Worm (Caenorhabditis elegans) whole organism, L2 larva: ENCODE measurements around the gene Y54G2A.77.

Experiments used
- C34F6.9 ChIP-seq: fragments of 150-350 bp; optimal IDR thresholded peaks from 2 replicates; lab custom pipeline; 2014; ENCODE audit warnings: missing biosample characterization, missing genetic modification characterization
- R02D3.7 ChIP-seq: fragments of 150-350 bp; optimal IDR thresholded peaks from 2 replicates; lab custom pipeline; 2014; ENCODE audit warnings: missing biosample characterization, missing genetic modification characterization
- Y55F3AM.14 ChIP-seq: fragments of 200-800 bp; sonication (Bioruptor generic); optimal IDR thresholded peaks from 2 replicates; lab custom pipeline; 2018; ENCODE audit warnings: mild to moderate bottlenecking, missing genetic modification characterization, missing compliant biosample characterization
- alr-1 ChIP-seq: fragments of 150-350 bp; optimal IDR thresholded peaks from 2 replicates; lab custom pipeline; 2014; ENCODE audit warnings: missing biosample characterization, missing genetic modification characterization
- aly-2 ChIP-seq: fragments of 150-350 bp; optimal IDR thresholded peaks from 2 replicates; lab custom pipeline; 2014; ENCODE audit warnings: missing biosample characterization, missing genetic modification characterization
- ceh-16 ChIP-seq: fragments of 150-350 bp; optimal IDR thresholded peaks from 2 replicates; lab custom pipeline; 2014; ENCODE audit warnings: missing biosample characterization, missing genetic modification characterization
- ceh-82 ChIP-seq: fragments of 150-350 bp; optimal IDR thresholded peaks from 2 replicates; lab custom pipeline; 2014; ENCODE audit warnings: missing biosample characterization, missing genetic modification characterization
- crh-2 ChIP-seq: sonication (generic microtip); optimal IDR thresholded peaks from 2 replicates; lab custom pipeline; 2017; ENCODE audit warnings: missing biosample characterization, missing genetic modification characterization
- elt-1 ChIP-seq: fragments of 150-350 bp; optimal IDR thresholded peaks from 2 replicates; lab custom pipeline; 2014; ENCODE audit warnings: missing biosample characterization, missing genetic modification characterization
- elt-3 ChIP-seq: sonication (generic microtip); optimal IDR thresholded peaks from 2 replicates; lab custom pipeline; 2017; ENCODE audit warnings: missing biosample characterization, missing genetic modification characterization
- gmeb-1 ChIP-seq: fragments of 150-350 bp; optimal IDR thresholded peaks from 2 replicates; lab custom pipeline; 2014; ENCODE audit warnings: missing biosample characterization, missing genetic modification characterization
- lin-11 ChIP-seq: fragments of 150-350 bp; sonication (generic microtip); optimal IDR thresholded peaks from 2 replicates; lab custom pipeline; 2014; ENCODE audit warnings: missing biosample characterization, missing genetic modification characterization, inconsistent platforms, mixed read lengths
- lin-39 ChIP-seq: fragments of 150-350 bp; optimal IDR thresholded peaks from 2 replicates; lab custom pipeline; 2014; ENCODE audit warnings: missing biosample characterization, missing genetic modification reagents, missing genetic modification characterization
- lsy-2 ChIP-seq, 2 experiments: fragments of 150-350 bp in 1 of 2; sonication (generic microtip) in 1 of 2; optimal IDR thresholded peaks; 2 replicates each; lab custom pipeline; 2014 to 2017; ENCODE audit warnings: missing biosample characterization in 2 of 2, missing genetic modification characterization in 2 of 2
- mbf-1 ChIP-seq: sonication (generic microtip); optimal IDR thresholded peaks from 2 replicates; lab custom pipeline; 2017; ENCODE audit warnings: missing biosample characterization, missing genetic modification characterization
- nhr-11 ChIP-seq: fragments of 150-350 bp; optimal IDR thresholded peaks from 2 replicates; lab custom pipeline; 2014; ENCODE audit warnings: missing biosample characterization, missing genetic modification characterization
- nhr-12 ChIP-seq: fragments of 150-350 bp; optimal IDR thresholded peaks from 2 replicates; lab custom pipeline; 2014; ENCODE audit warnings: missing biosample characterization, missing genetic modification characterization
- nhr-129 ChIP-seq: fragments of 150-350 bp; optimal IDR thresholded peaks from 2 replicates; lab custom pipeline; 2014; ENCODE audit warnings: missing biosample characterization, missing genetic modification characterization
- nhr-21 ChIP-seq: fragments of 150-350 bp; optimal IDR thresholded peaks from 2 replicates; lab custom pipeline; 2014; ENCODE audit warnings: missing biosample characterization, missing genetic modification characterization
- nhr-23 ChIP-seq: fragments of 150-350 bp; optimal IDR thresholded peaks from 2 replicates; lab custom pipeline; 2014; ENCODE audit warnings: missing biosample characterization, missing genetic modification reagents, missing genetic modification characterization
- nhr-237 ChIP-seq: fragments of 150-350 bp; optimal IDR thresholded peaks from 2 replicates; lab custom pipeline; 2014; ENCODE audit warnings: missing biosample characterization, missing genetic modification characterization
- nhr-25 ChIP-seq: fragments of 150-350 bp; sonication (generic microtip); optimal IDR thresholded peaks from 3 replicates; lab custom pipeline; 2014; ENCODE audit warnings: missing biosample characterization, missing genetic modification characterization
- nhr-77 ChIP-seq: fragments of 150-350 bp; optimal IDR thresholded peaks from 2 replicates; lab custom pipeline; 2014; ENCODE audit warnings: missing biosample characterization, missing genetic modification characterization
- peb-1 ChIP-seq: fragments of 150-350 bp; optimal IDR thresholded peaks from 2 replicates; lab custom pipeline; 2014; ENCODE audit warnings: missing biosample characterization, missing genetic modification characterization
- sem-4 ChIP-seq: fragments of 150-350 bp; optimal IDR thresholded peaks from 2 replicates; lab custom pipeline; 2014; ENCODE audit warnings: missing biosample characterization, missing genetic modification reagents, missing genetic modification characterization
- sma-3 ChIP-seq: sonication (generic microtip); optimal IDR thresholded peaks from 2 replicates; lab custom pipeline; 2016; ENCODE audit warnings: missing genetic modification reagents, missing genetic modification characterization, missing compliant biosample characterization
- sma-9 ChIP-seq, 2 experiments: fragments of 150-350 bp in 1 of 2; sonication (generic microtip) in 1 of 2; optimal IDR thresholded peaks; 2 replicates each; lab custom pipeline; 2014 to 2016; ENCODE audit warnings: missing genetic modification characterization in 2 of 2, mild to moderate bottlenecking in 1 of 2, missing biosample characterization in 1 of 2, missing compliant biosample characterization in 1 of 2, missing genetic modification reagents in 1 of 2, moderate library complexity in 1 of 2
- snpc-4 ChIP-seq: fragments of 150-350 bp; optimal IDR thresholded peaks from 2 replicates; lab custom pipeline; 2014; ENCODE audit warnings: missing biosample characterization, missing genetic modification characterization
- unc-39 ChIP-seq: fragments of 150-350 bp; optimal IDR thresholded peaks from 2 replicates; lab custom pipeline; 2014; ENCODE audit warnings: missing biosample characterization, missing genetic modification characterization
- unc-55 ChIP-seq: fragments of 150-350 bp; sonication (generic microtip); optimal IDR thresholded peaks from 3 replicates; lab custom pipeline; 2014; ENCODE audit warnings: missing biosample characterization, missing genetic modification reagents, missing genetic modification characterization
- unc-62 ChIP-seq: fragments of 150-350 bp; optimal IDR thresholded peaks from 2 replicates; lab custom pipeline; 2014; ENCODE audit warnings: missing biosample characterization, missing genetic modification reagents, missing genetic modification characterization
- zag-1 ChIP-seq: fragments of 150-350 bp; optimal IDR thresholded peaks from 2 replicates; lab custom pipeline; 2014; ENCODE audit warnings: missing biosample characterization, missing genetic modification characterization
- ztf-1 ChIP-seq: fragments of 200-800 bp; sonication (Bioruptor generic); conservative IDR thresholded peaks from 2 replicates; pipeline ENCODE4 v1.3.6; 2022; ENCODE audit warnings: missing genetic modification characterization, missing compliant biosample characterization

The Y54G2A.77 gene

DNA sequence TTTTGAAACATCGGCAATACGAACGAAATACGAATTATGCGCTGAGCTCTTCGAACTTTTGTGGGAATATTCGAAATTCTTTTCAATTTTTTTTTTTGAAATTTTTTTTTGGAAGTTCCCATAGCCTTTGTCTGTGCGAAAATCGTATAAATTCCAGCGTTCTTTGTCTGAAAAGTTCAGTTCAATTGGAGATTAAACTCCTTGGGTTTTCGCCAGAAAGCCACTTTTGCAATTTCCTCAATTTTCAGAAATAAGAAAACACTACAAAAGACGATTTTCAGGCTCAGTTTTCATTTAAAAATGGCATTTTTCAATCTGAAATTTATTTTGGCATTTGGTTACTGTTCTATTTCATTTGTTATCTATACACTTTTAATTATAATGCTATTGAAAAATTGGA lies 3.3 kb upstream of the Y54G2A.77 start, which contains the start of gene Y54G2A.38:
Y54G2A.38 (plus strand) TSS at position 301 of the 400 bp plus-strand sequence.
- no peak for TF ChIP-seq nhr-21
- no peak for TF ChIP-seq lsy-2 (tag; optimal IDR thresholded peaks at IDR 0.05; lab: Kevin White, UChicago)
- TF ChIP-seq nhr-129, result no peak
- no peak for TF ChIP-seq lin-39 (tag; lab: Kevin White, UChicago)
- TF ChIP-seq aly-2, result no peak
- no peak for TF ChIP-seq nhr-77
- no peak for TF ChIP-seq lin-11 (tag; lab: Kevin White, UChicago)
- TF ChIP-seq nhr-11 (tag; lab: Kevin White, UChicago), result no peak
- no peak for TF ChIP-seq gmeb-1 (tag; lab: Kevin White, UChicago)
- no peak for TF ChIP-seq unc-39 (tag; lab: Kevin White, UChicago)
- no peak for TF ChIP-seq crh-2 (tag; lab: Kevin White, UChicago)
- no peak for TF ChIP-seq peb-1
- no peak for TF ChIP-seq sma-3 (GFP tag; lab: Kevin White, UChicago)
- no peak for TF ChIP-seq R02D3.7 (tag; lab: Kevin White, UChicago)
- no peak for TF ChIP-seq nhr-237 (tag; lab: Kevin White, UChicago)
- no peak for TF ChIP-seq ztf-1 (GFP tag; lab: Robert Waterston, UW)
- TF ChIP-seq, all 48 proteins: peak for 0

DNA sequence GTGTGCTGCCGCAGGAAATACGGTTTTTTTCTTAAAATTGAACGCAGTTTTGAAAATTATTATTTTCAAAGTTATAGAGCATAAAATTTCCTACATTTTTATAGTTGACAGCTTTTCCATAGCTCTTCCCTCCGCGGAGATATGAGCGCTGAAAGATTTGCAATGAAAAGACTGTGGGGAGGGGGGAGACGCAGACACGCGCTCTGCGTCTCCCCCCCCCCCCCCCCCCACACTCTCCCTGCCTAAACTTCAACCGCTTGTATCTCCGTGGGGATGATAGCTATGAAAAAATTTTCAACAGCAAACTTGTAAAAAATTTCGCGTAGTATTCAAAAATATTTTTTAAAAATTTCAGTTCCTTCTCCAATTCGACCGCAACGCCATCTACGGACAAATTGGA lies 1.0 kb upstream of the Y54G2A.77 start:
- TF ChIP-seq sem-4 (tag; lab: Kevin White, UChicago), result no peak
- TF ChIP-seq lsy-2 (tag; optimal IDR thresholded peaks at IDR 0.05; lab: Kevin White, UChicago), result no peak

DNA sequence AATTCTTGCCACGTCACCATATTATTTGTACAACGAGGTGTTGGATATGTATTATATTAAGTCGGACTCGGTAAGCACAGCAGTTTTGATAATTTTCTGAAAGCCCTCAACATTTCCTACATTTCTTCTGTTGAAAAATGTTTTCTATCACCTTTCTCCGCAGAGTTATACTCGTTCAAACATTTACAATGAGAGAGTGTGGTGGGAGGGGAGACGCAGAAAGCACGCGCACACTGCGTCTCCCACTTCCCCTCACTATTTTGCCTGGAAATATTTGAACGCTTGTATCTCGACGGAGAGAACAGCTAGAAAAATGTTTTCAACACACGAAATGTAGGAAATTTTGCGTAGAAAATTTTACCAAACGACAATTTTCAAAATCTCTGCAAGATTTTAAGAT lies 1.7 kb downstream of the Y54G2A.77 start:
- TF ChIP-seq nhr-25 (peak; percentile 22), alr-1 (tag; lab: Kevin White, UChicago) (no peak)
- TF ChIP-seq, all 48 proteins: peak for 1

DNA sequence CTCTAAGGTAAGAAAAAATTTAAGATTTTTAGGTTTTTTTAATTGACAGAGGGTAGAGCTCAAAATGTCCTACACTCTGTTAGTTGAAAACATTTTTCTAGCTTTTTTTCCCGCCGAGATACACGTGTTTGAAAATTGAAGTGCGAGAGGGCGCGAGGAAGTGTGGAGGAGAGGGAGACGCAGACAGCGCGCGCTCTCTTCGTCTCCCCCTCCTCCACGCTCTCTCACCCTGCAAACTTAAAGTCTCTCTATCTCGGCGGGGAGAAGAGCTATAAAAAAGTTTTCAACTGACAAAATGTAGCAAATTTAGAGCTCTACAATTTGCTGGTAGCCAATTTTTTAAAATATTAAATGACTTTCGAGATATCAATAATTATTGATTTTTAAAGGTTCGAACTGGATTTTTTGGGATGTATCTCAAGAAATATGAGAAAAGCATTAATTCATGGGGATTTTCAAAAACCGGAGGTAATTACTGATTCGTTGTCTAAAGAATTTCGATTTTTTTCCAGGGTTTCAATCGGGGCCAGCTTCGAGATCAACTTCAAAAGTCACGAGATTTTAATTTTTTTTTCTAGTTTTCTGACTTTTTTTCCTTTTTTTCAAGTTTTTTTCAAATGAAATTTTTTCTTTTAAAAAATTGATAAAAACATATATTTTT lies 2.7 kb downstream of the Y54G2A.77 start:
- TF ChIP-seq nhr-25 (peak; percentile 67), lin-11 (tag; lab: Kevin White, UChicago) (no peak), Y55F3AM.14 (GFP tag; lab: Kevin White, UChicago) (peak; percentile 40), sma-9 (GFP tag; optimal IDR thresholded peaks at IDR 0.05; lab: Kevin White, UChicago) (no peak), sma-9 (tag; optimal IDR thresholded peaks at IDR 0.05; lab: Kevin White, UChicago) (no peak), nhr-21 (no peak), elt-1 (tag; lab: Kevin White, UChicago) (no peak)

- TF ChIP-seq C34F6.9 (tag; lab: Kevin White, UChicago) (no peak), aly-2 (no peak), nhr-21 (no peak), ztf-1 (GFP tag; lab: Robert Waterston, UW) (no peak), elt-3 (no peak), sma-9 (GFP tag; optimal IDR thresholded peaks at IDR 0.05; lab: Kevin White, UChicago) (no peak), sma-9 (tag; optimal IDR thresholded peaks at IDR 0.05; lab: Kevin White, UChicago) (no peak), nhr-11 (tag; lab: Kevin White, UChicago) (no peak), nhr-12 (tag; lab: Kevin White, UChicago) (no peak), nhr-77 (no peak), alr-1 (tag; lab: Kevin White, UChicago) (no peak), lsy-2 (tag; optimal IDR thresholded peaks at IDR 0.05; lab: Kevin White, UChicago) (no peak), ceh-16 (tag; lab: Kevin White, UChicago) (no peak), mbf-1 (tag; lab: Kevin White, UChicago) (no peak)
Observed at ce11 chrIV:2770067-2770466, 7.6 kb downstream of the Y54G2A.77 start.

ce11 chrIV:2770835-2771234 lies 8.4 kb downstream of the Y54G2A.77 start:
- no peak for TF ChIP-seq ceh-82 (tag; lab: Kevin White, UChicago)

ce11 chrIV:2771692-2772091 lies 9.2 kb downstream of the Y54G2A.77 start, which contains the start of gene Y54G2A.11:
Gene Y54G2A.11, minus strand, starts transcription at chrIV:2771792.
- TF ChIP-seq unc-62 (GFP tag; lab: Kevin White, UChicago) (no peak), mbf-1 (tag; lab: Kevin White, UChicago) (no peak), snpc-4 (tag; lab: Kevin White, UChicago) (no peak), nhr-11 (tag; lab: Kevin White, UChicago) (no peak), unc-55 (GFP tag; lab: Kevin White, UChicago) (no peak), nhr-23 (tag; lab: Kevin White, UChicago) (no peak), C34F6.9 (tag; lab: Kevin White, UChicago) (no peak), zag-1 (tag; lab: Kevin White, UChicago) (no peak)
